Worm (Caenorhabditis elegans) whole organism, L1 larva: ENCODE measurements around the gene srg-39.
A peak's percentile ranks its signal among the peaks of the same experiment; 100 is the strongest.

ENCODE experiments used
- C16A3.4 ChIP-seq: fragments of 150-350 bp; optimal IDR thresholded peaks from 2 replicates; lab custom pipeline; 2014; ENCODE audit warnings: missing biosample characterization, missing genetic modification characterization
- F16B12.6 ChIP-seq: fragments of 150-350 bp; optimal IDR thresholded peaks from 2 replicates; lab custom pipeline; 2014; ENCODE audit warnings: missing biosample characterization, missing genetic modification characterization
- Y116A8C.19 ChIP-seq: sonication (generic microtip); optimal IDR thresholded peaks from 2 replicates; lab custom pipeline; 2016; ENCODE audit warnings: missing compliant biosample characterization, missing genetic modification characterization, borderline replicate concordance
- aha-1 ChIP-seq: fragments of 150-350 bp; optimal IDR thresholded peaks from 2 replicates; lab custom pipeline; 2014; ENCODE audit warnings: missing biosample characterization, missing genetic modification characterization
- aly-2 ChIP-seq: fragments of 150-350 bp; optimal IDR thresholded peaks from 2 replicates; lab custom pipeline; 2014; ENCODE audit warnings: missing biosample characterization, missing genetic modification characterization
- blmp-1 ChIP-seq: fragments of 150-350 bp; optimal IDR thresholded peaks from 2 replicates; lab custom pipeline; 2014; ENCODE audit warnings: missing biosample characterization, missing genetic modification characterization
- ceh-8 ChIP-seq: fragments of 200-800 bp; sonication (Bioruptor generic); optimal IDR thresholded peaks from 2 replicates; lab custom pipeline; 2018; ENCODE audit warnings: mild to moderate bottlenecking, missing genetic modification characterization, moderate library complexity, missing compliant biosample characterization
- ceh-88 ChIP-seq: fragments of 200-800 bp; sonication (Bioruptor generic); IDR thresholded peaks from 2 replicates; pipeline ENCODE4 v1.3.6; 2022; ENCODE audit warnings: missing genetic modification characterization, missing compliant biosample characterization
- ceh-90 ChIP-seq: sonication (generic microtip); optimal IDR thresholded peaks from 2 replicates; lab custom pipeline; 2016; ENCODE audit warnings: missing genetic modification characterization, missing compliant biosample characterization
- efl-1 ChIP-seq, 4 experiments: fragments of 150-350 bp; optimal IDR thresholded peaks in 3 of 4; peaks in 1 of 4; 1 replicate in 1 of 4; 2 replicates in 3 of 4; lab custom pipeline; 2014; ENCODE audit warnings: missing biosample characterization in 2 of 4, missing genetic modification characterization in 2 of 4, missing genetic modification reagents in 2 of 4
- egl-13 ChIP-seq: sonication (generic microtip); optimal IDR thresholded peaks from 2 replicates; lab custom pipeline; 2016; ENCODE audit warnings: missing genotype, missing genetic modification reagents, missing genetic modification characterization, missing compliant biosample characterization
- elt-2 ChIP-seq: sonication (generic microtip); optimal IDR thresholded peaks from 2 replicates; lab custom pipeline; 2016; ENCODE audit warnings: missing genetic modification characterization, mild to moderate bottlenecking, inconsistent platforms, missing compliant biosample characterization, missing genetic modification reagents
- elt-3 ChIP-seq, 6 experiments: fragments of 150-350 bp in 1 of 6; sonication (generic microtip); optimal IDR thresholded peaks; 2 replicates each; lab custom pipeline; 2017 to 2018; ENCODE audit warnings: missing biosample characterization in 6 of 6, missing genetic modification characterization in 6 of 6, inconsistent platforms in 1 of 6
- ets-5 ChIP-seq: fragments of 200-800 bp; sonication (Bioruptor generic); IDR thresholded peaks from 2 replicates; pipeline ENCODE4 v1.3.6; 2022; ENCODE audit warnings: missing genetic modification characterization, missing compliant biosample characterization
- fkh-4 ChIP-seq: sonication (generic microtip); optimal IDR thresholded peaks from 2 replicates; lab custom pipeline; 2016; ENCODE audit warnings: missing compliant biosample characterization, missing genetic modification characterization, borderline replicate concordance
- fkh-8 ChIP-seq: sonication (generic microtip); optimal IDR thresholded peaks from 2 replicates; lab custom pipeline; 2016; ENCODE audit warnings: mild to moderate bottlenecking, missing genetic modification characterization, missing compliant biosample characterization
- fos-1 ChIP-seq: fragments of 150-350 bp; optimal IDR thresholded peaks from 2 replicates; lab custom pipeline; 2014; ENCODE audit warnings: missing biosample characterization, missing genetic modification characterization
- grh-1 ChIP-seq: fragments of 200-800 bp; sonication (Bioruptor generic); IDR thresholded peaks from 2 replicates; pipeline ENCODE4 v1.3.6; 2022; ENCODE audit warnings: missing genetic modification reagents, missing genetic modification characterization, missing compliant biosample characterization
- hlh-17 ChIP-seq: fragments of 200-800 bp; sonication (Bioruptor generic); optimal IDR thresholded peaks from 2 replicates; lab custom pipeline; 2018; ENCODE audit warnings: missing genetic modification characterization, mild to moderate bottlenecking, missing compliant biosample characterization, moderate library complexity, borderline replicate concordance
- hlh-4 ChIP-seq: sonication (generic microtip); optimal IDR thresholded peaks from 2 replicates; lab custom pipeline; 2016; ENCODE audit warnings: mild to moderate bottlenecking, missing genetic modification characterization, missing compliant biosample characterization
- hpl-2 ChIP-seq: fragments of 150-350 bp; optimal IDR thresholded peaks from 2 replicates; lab custom pipeline; 2014; ENCODE audit warnings: missing biosample characterization, missing genetic modification reagents, missing genetic modification characterization
- isw-1 ChIP-seq: fragments of 200-800 bp; sonication (Bioruptor generic); IDR thresholded peaks from 2 replicates; pipeline ENCODE4 v1.3.6; 2022; ENCODE audit warnings: missing genetic modification characterization, missing compliant biosample characterization
- jun-1 ChIP-seq: fragments of 150-350 bp; optimal IDR thresholded peaks from 2 replicates; lab custom pipeline; 2014; ENCODE audit warnings: missing biosample characterization, missing genetic modification reagents, missing genetic modification characterization
- lin-13 ChIP-seq: fragments of 150-350 bp; optimal IDR thresholded peaks from 2 replicates; lab custom pipeline; 2014; ENCODE audit warnings: missing biosample characterization, missing genetic modification reagents, missing genetic modification characterization
- lin-14 ChIP-seq: fragments of 200-800 bp; sonication (Bioruptor generic); optimal IDR thresholded peaks from 2 replicates; lab custom pipeline; 2018; ENCODE audit warnings: mild to moderate bottlenecking, missing genetic modification characterization, moderate library complexity, missing compliant biosample characterization
- lin-15B ChIP-seq: fragments of 150-350 bp; sonication (generic microtip); optimal IDR thresholded peaks from 3 replicates; lab custom pipeline; 2014; ENCODE audit warnings: missing biosample characterization, missing genetic modification characterization
- lin-39 ChIP-seq: fragments of 150-350 bp; optimal IDR thresholded peaks from 2 replicates; lab custom pipeline; 2014; ENCODE audit warnings: missing biosample characterization, missing genetic modification reagents, missing genetic modification characterization
- lir-3 ChIP-seq: sonication (generic microtip); optimal IDR thresholded peaks from 2 replicates; lab custom pipeline; 2016; ENCODE audit warnings: mild to moderate bottlenecking, missing genetic modification characterization, moderate library complexity, missing compliant biosample characterization; ENCODE audit not compliant: poor library complexity
- lsy-2 ChIP-seq, 2 experiments: fragments of 150-350 bp; optimal IDR thresholded peaks; 2 replicates each; lab custom pipeline; 2014; ENCODE audit warnings: missing biosample characterization in 2 of 2, missing genetic modification characterization in 2 of 2
- mdl-1 ChIP-seq, 2 experiments: fragments of 150-350 bp; optimal IDR thresholded peaks; 2 replicates each; lab custom pipeline; 2014 to 2017; ENCODE audit warnings: missing biosample characterization in 2 of 2, missing genetic modification characterization in 2 of 2, inconsistent platforms in 1 of 2
- mep-1 ChIP-seq: fragments of 150-350 bp; optimal IDR thresholded peaks from 2 replicates; lab custom pipeline; 2014; ENCODE audit warnings: missing biosample characterization, missing genetic modification characterization
- nhr-11 ChIP-seq: fragments of 150-350 bp; optimal IDR thresholded peaks from 2 replicates; lab custom pipeline; 2014; ENCODE audit warnings: missing biosample characterization, missing genetic modification characterization
- nhr-20 ChIP-seq: sonication (generic microtip); optimal IDR thresholded peaks from 2 replicates; lab custom pipeline; 2016; ENCODE audit warnings: mild to moderate bottlenecking, missing genetic modification characterization, missing compliant biosample characterization
- nhr-28 ChIP-seq: fragments of 150-350 bp; optimal IDR thresholded peaks from 2 replicates; lab custom pipeline; 2014; ENCODE audit warnings: missing biosample characterization, missing genetic modification characterization
- nhr-71 ChIP-seq: sonication (generic microtip); optimal IDR thresholded peaks from 2 replicates; lab custom pipeline; 2016; ENCODE audit warnings: mild to moderate bottlenecking, missing genetic modification characterization, moderate library complexity, missing compliant biosample characterization
- nhr-85 ChIP-seq: sonication (generic microtip); peaks from one replicate; lab custom pipeline; 2016; ENCODE audit warnings: missing genetic modification characterization, inconsistent platforms, missing compliant biosample characterization
- pag-3 ChIP-seq: sonication (generic microtip); optimal IDR thresholded peaks from 2 replicates; lab custom pipeline; 2017; ENCODE audit warnings: missing genetic modification characterization, mild to moderate bottlenecking, missing compliant biosample characterization, antibody characterized with exemption, borderline replicate concordance; ENCODE audit not compliant: insufficient read depth
- pqm-1 ChIP-seq: sonication (generic microtip); optimal IDR thresholded peaks from 3 replicates; lab custom pipeline; 2017; ENCODE audit warnings: missing biosample characterization, missing genetic modification characterization
- rnt-1 ChIP-seq: sonication (generic microtip); optimal IDR thresholded peaks from 2 replicates; lab custom pipeline; 2016; ENCODE audit warnings: mild to moderate bottlenecking, missing genetic modification characterization, moderate library complexity, missing compliant biosample characterization
- snpc-4 ChIP-seq: fragments of 150-350 bp; optimal IDR thresholded peaks from 2 replicates; lab custom pipeline; 2014; ENCODE audit warnings: missing biosample characterization, missing genetic modification characterization
- sox-4 ChIP-seq: sonication (generic microtip); optimal IDR thresholded peaks from 2 replicates; lab custom pipeline; 2016; ENCODE audit warnings: missing genetic modification characterization, missing compliant biosample characterization
- sptf-1 ChIP-seq: fragments of 150-350 bp; optimal IDR thresholded peaks from 2 replicates; lab custom pipeline; 2014; ENCODE audit warnings: missing biosample characterization, missing genetic modification characterization
- sup-37 ChIP-seq: fragments of 200-800 bp; sonication (Bioruptor generic); optimal IDR thresholded peaks from 2 replicates; lab custom pipeline; 2018; ENCODE audit warnings: mild to moderate bottlenecking, missing genetic modification characterization, missing compliant biosample characterization
- swsn-7 ChIP-seq: sonication (generic microtip); optimal IDR thresholded peaks from 2 replicates; lab custom pipeline; 2016; ENCODE audit warnings: missing genetic modification characterization, missing compliant biosample characterization
- unc-130 ChIP-seq: fragments of 150-350 bp; optimal IDR thresholded peaks from 2 replicates; lab custom pipeline; 2017; ENCODE audit warnings: missing biosample characterization, missing genetic modification characterization, inconsistent platforms
- unc-30 ChIP-seq: sonication (generic microtip); optimal IDR thresholded peaks from 2 replicates; lab custom pipeline; 2017; ENCODE audit warnings: missing biosample characterization, missing genetic modification characterization
- unc-86 ChIP-seq: sonication (generic microtip); optimal IDR thresholded peaks from 2 replicates; lab custom pipeline; 2016; ENCODE audit warnings: missing genetic modification characterization, missing compliant biosample characterization
- vab-15 ChIP-seq: sonication (generic microtip); optimal IDR thresholded peaks from 2 replicates; lab custom pipeline; 2017; ENCODE audit warnings: missing genotype, mild to moderate bottlenecking, missing genetic modification characterization, missing compliant biosample characterization
- xbp-1 ChIP-seq: sonication (generic microtip); optimal IDR thresholded peaks from 2 replicates; lab custom pipeline; 2016; ENCODE audit warnings: missing genetic modification characterization, missing compliant biosample characterization
- zag-1 ChIP-seq: fragments of 150-350 bp; optimal IDR thresholded peaks from 2 replicates; lab custom pipeline; 2014; ENCODE audit warnings: missing biosample characterization, missing genetic modification characterization
- zip-4 ChIP-seq: fragments of 200-800 bp; sonication (Bioruptor generic); optimal IDR thresholded peaks from 2 replicates; lab custom pipeline; 2018; ENCODE audit warnings: mild to moderate bottlenecking, missing genetic modification characterization, moderate library complexity, missing compliant biosample characterization
- ztf-11 ChIP-seq, 2 experiments: sonication (generic microtip); optimal IDR thresholded peaks; 2 replicates each; lab custom pipeline; 2016 to 2017; ENCODE audit warnings: missing genetic modification characterization in 2 of 2, missing biosample characterization in 1 of 2, missing compliant biosample characterization in 1 of 2
- ztf-4 ChIP-seq: fragments of 150-350 bp; optimal IDR thresholded peaks from 2 replicates; lab custom pipeline; 2014; ENCODE audit warnings: missing biosample characterization, missing genetic modification characterization

The srg-39 gene

DNA sequence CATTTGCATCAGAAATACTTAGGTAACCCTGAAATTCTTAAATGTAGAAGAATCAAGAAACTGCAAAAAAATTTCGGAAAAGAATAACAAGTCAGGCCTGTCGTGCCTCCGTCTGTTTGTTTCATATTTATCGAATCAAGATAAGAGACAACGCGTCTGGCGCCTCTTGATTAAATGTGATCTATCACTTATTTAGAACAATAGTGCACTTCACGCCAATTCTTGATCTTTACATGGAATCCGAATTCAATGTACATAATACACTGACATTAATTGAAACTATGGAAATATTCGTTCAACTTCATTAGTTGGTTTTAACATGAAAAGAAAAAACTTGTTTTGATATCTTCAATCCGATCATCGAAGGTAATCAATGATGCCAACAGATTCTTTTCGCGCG lies 29.8 kb downstream of the srg-39 start, which contains the start of gene mboa-2 (continued):
- TF ChIP-seq vab-15 (tag; lab: Kevin White, UChicago), result no peak
- no peak for TF ChIP-seq pqm-1 (tag; lab: Kevin White, UChicago)
- TF ChIP-seq isw-1 (GFP tag; lab: Robert Waterston, UW), result no peak
- TF ChIP-seq nhr-11 (tag; lab: Kevin White, UChicago), result no peak
- TF ChIP-seq fkh-4 (tag; lab: Kevin White, UChicago), result no peak
- no peak for TF ChIP-seq C16A3.4
- no peak for TF ChIP-seq F16B12.6 (tag; lab: Kevin White, UChicago)
- TF ChIP-seq nhr-85, result peak; percentile 49
- no peak for TF ChIP-seq lin-15B
- no peak for TF ChIP-seq snpc-4 (tag; lab: Kevin White, UChicago)
- no peak for TF ChIP-seq zip-4
- no peak for TF ChIP-seq efl-1 (optimal IDR thresholded peaks at IDR 0.05; lab: Kevin White, UChicago)
- peak in 1 of 2 experiments; percentile 64 for TF ChIP-seq efl-1 (GFP tag; optimal IDR thresholded peaks at IDR 0.05 in 1 of 2; lab: Kevin White, UChicago)
- TF ChIP-seq lin-13, result no peak
- TF ChIP-seq hpl-2 (GFP tag; lab: Kevin White, UChicago), result no peak
- TF ChIP-seq lsy-2 (tag; optimal IDR thresholded peaks at IDR 0.05; lab: Kevin White, UChicago), result peak; percentile 29 to 38
- TF ChIP-seq elt-3 (tag; optimal IDR thresholded peaks at IDR 0.05; lab: Kevin White, UChicago), result no peak
- TF ChIP-seq hlh-4 (tag; lab: Kevin White, UChicago), result no peak
- no peak for TF ChIP-seq aha-1 (tag; lab: Kevin White, UChicago)
- TF ChIP-seq fos-1, result no peak
- peak; percentile 2 for TF ChIP-seq ztf-4 (tag; lab: Kevin White, UChicago)
- TF ChIP-seq nhr-20, result peak; percentile 46
- no peak for TF ChIP-seq nhr-28 (tag; lab: Kevin White, UChicago)
- TF ChIP-seq Y116A8C.19, result no peak
- TF ChIP-seq lin-39 (tag; lab: Kevin White, UChicago), result no peak
- TF ChIP-seq ceh-8, result no peak
- no peak for TF ChIP-seq xbp-1
- TF ChIP-seq mdl-1 (tag; optimal IDR thresholded peaks at IDR 0.05; lab: Kevin White, UChicago), result no peak
- TF ChIP-seq rnt-1, result peak; percentile 7
- no peak for TF ChIP-seq ets-5
- no peak for TF ChIP-seq ceh-90
- TF ChIP-seq ztf-11 (tag; optimal IDR thresholded peaks at IDR 0.05; lab: Kevin White, UChicago), result no peak
- no peak for TF ChIP-seq unc-86 (tag; lab: Kevin White, UChicago)
- TF ChIP-seq unc-130 (tag; lab: Kevin White, UChicago), result no peak
- no peak for TF ChIP-seq hlh-17 (GFP tag; lab: Kevin White, UChicago)
- no peak for TF ChIP-seq jun-1 (tag; lab: Kevin White, UChicago)
- TF ChIP-seq mep-1 (tag; lab: Kevin White, UChicago), result no peak
- no peak for TF ChIP-seq sox-4 (tag; lab: Kevin White, UChicago)
- peak; percentile 56 for TF ChIP-seq nhr-71 (tag; lab: Kevin White, UChicago)
- peak; percentile 25 for TF ChIP-seq swsn-7 (tag; lab: Kevin White, UChicago)
- no peak for TF ChIP-seq unc-30
- no peak for TF ChIP-seq grh-1 (GFP tag; lab: Robert Waterston, UW)
- TF ChIP-seq sptf-1 (tag; lab: Kevin White, UChicago), result no peak
- peak; percentile 45 for TF ChIP-seq aly-2 (tag; lab: Kevin White, UChicago)
- TF ChIP-seq elt-2 (tag; lab: Kevin White, UChicago), result peak; percentile 31

DNA sequence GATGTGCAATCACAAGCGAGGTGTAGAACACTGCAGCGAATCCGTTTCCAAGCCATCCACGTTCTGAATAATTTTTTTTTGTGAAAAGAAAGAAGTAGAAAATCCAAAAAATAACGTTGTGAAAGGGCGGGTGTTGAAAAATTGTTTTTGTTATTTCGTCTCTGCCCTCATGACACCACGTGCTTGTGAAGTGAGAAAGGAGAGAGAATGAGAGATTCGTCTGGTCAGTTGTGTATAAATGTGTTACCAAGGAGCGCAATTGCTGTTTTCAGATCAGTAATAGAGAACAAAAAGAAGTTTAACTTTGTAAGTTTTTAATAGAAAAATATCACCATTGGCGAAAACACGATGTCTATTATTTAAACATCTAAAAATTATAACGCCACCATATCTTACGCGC lies 31.0 kb downstream of the srg-39 start:
- TF ChIP-seq mep-1 (tag; lab: Kevin White, UChicago) (peak; percentile 56), egl-13 (tag; lab: Kevin White, UChicago) (no peak), nhr-85 (no peak), Y116A8C.19 (no peak), lir-3 (peak; percentile 38), pqm-1 (tag; lab: Kevin White, UChicago) (no peak), unc-30 (no peak), fos-1 (no peak), blmp-1 (tag; lab: Kevin White, UChicago) (peak; percentile 56), isw-1 (GFP tag; lab: Robert Waterston, UW) (no peak), nhr-71 (tag; lab: Kevin White, UChicago) (peak; percentile 67), sup-37 (GFP tag; lab: Kevin White, UChicago) (no peak), nhr-20 (peak; percentile 49), pag-3 (tag; lab: Kevin White, UChicago) (no peak), vab-15 (tag; lab: Kevin White, UChicago) (no peak), ceh-88 (GFP tag; lab: Robert Waterston, UW) (no peak), zag-1 (tag; lab: Kevin White, UChicago) (no peak), fkh-8 (tag; lab: Kevin White, UChicago) (peak; percentile 31), lin-14 (GFP tag; lab: Kevin White, UChicago) (peak; percentile 83), zip-4 (no peak)
